Fruit fly (Drosophila melanogaster) whole organism, embryonic: Measurements from ENCODE around the gene CG32483.

Experiments used
- Ada2b ChIP-seq: fragments of 200-800 bp; sonication (Bioruptor generic); IDR thresholded peaks from 2 replicates; pipeline ENCODE4 v1.3.6; 2022; ENCODE audit warnings: missing biosample characterization, missing genetic modification characterization
- Atf3 ChIP-seq: fragments of 200-800 bp; sonication (Bioruptor generic); optimal IDR thresholded peaks from 3 replicates; lab custom pipeline; 2016; ENCODE audit warnings: missing biosample characterization, missing genetic modification characterization
- CG10366 ChIP-seq: fragments of 200-800 bp; sonication (Bioruptor generic); IDR thresholded peaks from 2 replicates; pipeline ENCODE4 v1.3.6; 2022; ENCODE audit warnings: missing biosample characterization, missing genetic modification characterization
- CG10431 ChIP-seq: fragments of 200-800 bp; sonication (Bioruptor generic); optimal IDR thresholded peaks from 3 replicates; lab custom pipeline; 2018; ENCODE audit warnings: missing biosample characterization, mild to moderate bottlenecking, missing genetic modification characterization
- CG10543 ChIP-seq: fragments of 200-800 bp; sonication (Bioruptor generic); optimal IDR thresholded peaks from 3 replicates; lab custom pipeline; 2017; ENCODE audit warnings: missing biosample characterization, mild to moderate bottlenecking, missing genetic modification characterization, moderate library complexity
- CG12299 ChIP-seq: fragments of 200-800 bp; sonication (Bioruptor generic); optimal IDR thresholded peaks from 2 replicates; lab custom pipeline; 2018; ENCODE audit warnings: missing biosample characterization, mild to moderate bottlenecking, missing genetic modification characterization
- CG12769 ChIP-seq: fragments of 200-800 bp; sonication (Bioruptor generic); optimal IDR thresholded peaks from 2 replicates; lab custom pipeline; 2019; ENCODE audit warnings: missing biosample characterization, mild to moderate bottlenecking, missing genetic modification characterization, moderate library complexity
- CG13287 ChIP-seq: fragments of 200-800 bp; sonication (Bioruptor generic); IDR thresholded peaks from 2 replicates; pipeline ENCODE4 v1.3.6; 2022; ENCODE audit warnings: missing biosample characterization, missing genetic modification characterization; ENCODE audit not compliant: partially characterized antibody
- CG13894 ChIP-seq: fragments of 200-800 bp; sonication (Bioruptor generic); optimal IDR thresholded peaks from 3 replicates; lab custom pipeline; 2018; ENCODE audit warnings: missing biosample characterization, mild to moderate bottlenecking, missing genetic modification characterization, moderate library complexity
- CG14441 ChIP-seq: fragments of 200-800 bp; sonication (Bioruptor generic); IDR thresholded peaks from 2 replicates; pipeline ENCODE4 v1.3.6; 2022; ENCODE audit warnings: missing biosample characterization, missing genetic modification characterization
- CG15073 ChIP-seq: fragments of 200-800 bp; sonication (Bioruptor generic); optimal IDR thresholded peaks from 2 replicates; lab custom pipeline; 2016; ENCODE audit warnings: missing biosample characterization, missing genetic modification characterization
- CG1529 ChIP-seq: fragments of 200-800 bp; sonication (Bioruptor generic); optimal IDR thresholded peaks from 3 replicates; lab custom pipeline; 2018; ENCODE audit warnings: missing biosample characterization, missing genetic modification characterization
- CG17612 ChIP-seq: fragments of 200-800 bp; sonication (Bioruptor generic); IDR thresholded peaks from 2 replicates; pipeline ENCODE4 v1.3.6; 2022; ENCODE audit warnings: missing biosample characterization, missing genetic modification characterization
- CG2116 ChIP-seq: fragments of 200-800 bp; sonication (Bioruptor generic); optimal IDR thresholded peaks from 3 replicates; lab custom pipeline; 2018; ENCODE audit warnings: missing biosample characterization, mild to moderate bottlenecking, missing genetic modification characterization
- CG2199 ChIP-seq: fragments of 200-800 bp; sonication (Bioruptor generic); IDR thresholded peaks from 3 replicates; pipeline ENCODE4 v1.3.6; 2022; ENCODE audit warnings: missing biosample characterization, missing genetic modification characterization
- CG32767 ChIP-seq: fragments of 200-800 bp; sonication (Bioruptor generic); IDR thresholded peaks from 2 replicates; pipeline ENCODE4 v1.3.6; 2022; ENCODE audit warnings: missing biosample characterization, missing genetic modification characterization
- CG33213 ChIP-seq: fragments of 200-800 bp; sonication (Bioruptor generic); optimal IDR thresholded peaks from 3 replicates; lab custom pipeline; 2016; ENCODE audit warnings: missing biosample characterization, missing genetic modification characterization
- CG6175 ChIP-seq: fragments of 200-800 bp; sonication (Bioruptor generic); IDR thresholded peaks from 3 replicates; pipeline ENCODE4 v1.3.6; 2022; ENCODE audit warnings: missing biosample characterization, missing genetic modification characterization
- CG6765 ChIP-seq: fragments of 200-800 bp; sonication (Bioruptor generic); optimal IDR thresholded peaks from 3 replicates; lab custom pipeline; 2017; ENCODE audit warnings: missing biosample characterization, mild to moderate bottlenecking, missing genetic modification characterization
- CG7271 ChIP-seq: fragments of 200-800 bp; sonication (Bioruptor generic); optimal IDR thresholded peaks from 2 replicates; lab custom pipeline; 2018; ENCODE audit warnings: missing biosample characterization, mild to moderate bottlenecking, missing genetic modification characterization, moderate library complexity
- CG7786 ChIP-seq: fragments of 200-800 bp; sonication (Bioruptor generic); optimal IDR thresholded peaks from 2 replicates; lab custom pipeline; 2016; ENCODE audit warnings: missing biosample characterization, missing genetic modification characterization
- CG8765 ChIP-seq: fragments of 200-800 bp; sonication (Bioruptor generic); IDR thresholded peaks from 2 replicates; pipeline ENCODE4 v1.3.6; 2022; ENCODE audit warnings: missing biosample characterization, missing genetic modification characterization
- ERR ChIP-seq: fragments of 200-800 bp; sonication (Bioruptor generic); optimal IDR thresholded peaks from 2 replicates; lab custom pipeline; 2016; ENCODE audit warnings: missing biosample characterization, missing genetic modification characterization
- GATAe ChIP-seq: fragments of 200-800 bp; sonication (Bioruptor generic); conservative IDR thresholded peaks from 2 replicates; pipeline ENCODE4 v1.3.6; 2022; ENCODE audit warnings: missing biosample characterization, missing genetic modification characterization
- HLH3B ChIP-seq: fragments of 200-800 bp; sonication (Bioruptor generic); IDR thresholded peaks from 2 replicates; pipeline ENCODE4 v1.3.6; 2022; ENCODE audit warnings: missing biosample characterization, missing genetic modification characterization
- Kr ChIP-seq: fragments of 200-800 bp; sonication (Bioruptor generic); optimal IDR thresholded peaks from 2 replicates; lab custom pipeline; 2017; ENCODE audit warnings: missing biosample characterization, mild to moderate bottlenecking, missing genetic modification characterization
- NC2α ChIP-seq: fragments of 200-800 bp; sonication (Bioruptor generic); optimal IDR thresholded peaks from 2 replicates; lab custom pipeline; 2016; ENCODE audit warnings: missing biosample characterization, missing genetic modification characterization
- Nf-YA ChIP-seq: fragments of 200-800 bp; sonication (Bioruptor generic); IDR thresholded peaks from 2 replicates; pipeline ENCODE4 v1.3.6; 2022; ENCODE audit warnings: missing biosample characterization, missing genetic modification characterization
- NfI ChIP-seq: fragments of 200-800 bp; sonication (Bioruptor generic); optimal IDR thresholded peaks from 3 replicates; lab custom pipeline; 2018; ENCODE audit warnings: missing biosample characterization, mild to moderate bottlenecking, missing genetic modification characterization, moderate library complexity
- Ptx1 ChIP-seq: fragments of 200-800 bp; sonication (Bioruptor generic); IDR thresholded peaks from 2 replicates; pipeline ENCODE4 v1.3.6; 2022; ENCODE audit warnings: missing biosample characterization, missing genetic modification characterization
- Ravus ChIP-seq: fragments of 200-800 bp; sonication (Bioruptor generic); IDR thresholded peaks from 2 replicates; pipeline ENCODE4 v1.3.6; 2022; ENCODE audit warnings: missing biosample characterization, missing genetic modification characterization
- Sry-δ ChIP-seq: fragments of 200-800 bp; sonication (Bioruptor generic); optimal IDR thresholded peaks from 2 replicates; lab custom pipeline; 2016; ENCODE audit warnings: missing biosample characterization, missing genetic modification characterization
- Stat92E ChIP-seq, 3 experiments: fragments of >200 bp in 2 of 3; fragments of 200-800 bp in 1 of 3; sonication (Bioruptor generic) in 1 of 3; optimal IDR thresholded peaks; 2 replicates each; lab custom pipeline; 2017 to 2019; ENCODE audit warnings: missing biosample characterization in 3 of 3, missing genetic modification characterization in 3 of 3, mild to moderate bottlenecking in 1 of 3, moderate library complexity in 1 of 3
- cg ChIP-seq: fragments of 200-800 bp; sonication (Bioruptor generic); optimal IDR thresholded peaks from 3 replicates; lab custom pipeline; 2019; ENCODE audit warnings: missing biosample characterization, mild to moderate bottlenecking, missing genetic modification characterization, moderate library complexity
- chif ChIP-seq, 2 experiments: fragments of 200-800 bp; sonication (Bioruptor generic); optimal IDR thresholded peaks; 3 replicates each; lab custom pipeline; 2016; ENCODE audit warnings: missing biosample characterization in 2 of 2, missing genetic modification characterization in 2 of 2
- chm ChIP-seq: fragments of 200-800 bp; sonication (Bioruptor generic); IDR thresholded peaks from 2 replicates; pipeline ENCODE4 v1.3.6; 2022; ENCODE audit warnings: missing biosample characterization, missing genetic modification characterization
- ci ChIP-seq: fragments of 200-800 bp; sonication (Bioruptor generic); IDR thresholded peaks from 3 replicates; pipeline ENCODE4 v1.3.6; 2022; ENCODE audit warnings: missing biosample characterization, missing genetic modification characterization
- crol ChIP-seq: fragments of 200-800 bp; sonication (Bioruptor generic); IDR thresholded peaks from 2 replicates; pipeline ENCODE4 v1.3.6; 2022; ENCODE audit warnings: missing biosample characterization, missing genetic modification characterization
- emc ChIP-seq: fragments of 200-800 bp; sonication (Bioruptor generic); optimal IDR thresholded peaks from 2 replicates; lab custom pipeline; 2016; ENCODE audit warnings: missing biosample characterization, missing genetic modification characterization
- kni ChIP-seq: fragments of 200-800 bp; sonication (Bioruptor generic); optimal IDR thresholded peaks from 3 replicates; lab custom pipeline; 2017; ENCODE audit warnings: mild to moderate bottlenecking, missing biosample characterization, missing genetic modification reagents, missing genetic modification characterization
- lbe ChIP-seq: fragments of 200-800 bp; sonication (Bioruptor generic); optimal IDR thresholded peaks from 2 replicates; lab custom pipeline; 2016; ENCODE audit warnings: missing biosample characterization, mild to moderate bottlenecking, missing genetic modification characterization
- org-1 ChIP-seq: fragments of 200-800 bp; sonication (Bioruptor generic); optimal IDR thresholded peaks from 2 replicates; lab custom pipeline; 2017; ENCODE audit warnings: missing biosample characterization, missing genetic modification characterization
- pros ChIP-seq: fragments of 200-800 bp; sonication (Bioruptor generic); optimal IDR thresholded peaks from 3 replicates; lab custom pipeline; 2019; ENCODE audit warnings: missing biosample characterization, mild to moderate bottlenecking, missing genetic modification characterization, moderate library complexity
- pzg ChIP-seq: fragments of 200-800 bp; sonication (Bioruptor generic); optimal IDR thresholded peaks from 3 replicates; lab custom pipeline; 2018; ENCODE audit warnings: missing biosample characterization, mild to moderate bottlenecking, missing genetic modification characterization, moderate library complexity
- sens ChIP-seq: fragments of 200-800 bp; sonication (Bioruptor generic); peaks from one replicate; lab custom pipeline; 2016; ENCODE audit warnings: missing biosample characterization, missing genetic modification characterization
- sr ChIP-seq: fragments of 200-800 bp; sonication (Bioruptor generic); IDR thresholded peaks from 3 replicates; pipeline ENCODE4 v1.3.6; 2022; ENCODE audit warnings: missing biosample characterization, missing genetic modification characterization
- twi ChIP-seq: fragments of 200-800 bp; optimal IDR thresholded peaks from 2 replicates; lab custom pipeline; 2019; ENCODE audit warnings: missing biosample characterization, mild to moderate bottlenecking, missing genetic modification characterization, moderate library complexity
- z ChIP-seq: fragments of 200-800 bp; sonication (Bioruptor generic); IDR thresholded peaks from 3 replicates; pipeline ENCODE4 v1.3.6; 2022; ENCODE audit warnings: missing biosample characterization, missing genetic modification characterization
- zfh2 ChIP-seq: fragments of 200-800 bp; sonication (Bioruptor generic); optimal IDR thresholded peaks from 2 replicates; lab custom pipeline; 2016; ENCODE audit warnings: missing biosample characterization, missing genetic modification characterization

The CG32483 gene

DNA sequence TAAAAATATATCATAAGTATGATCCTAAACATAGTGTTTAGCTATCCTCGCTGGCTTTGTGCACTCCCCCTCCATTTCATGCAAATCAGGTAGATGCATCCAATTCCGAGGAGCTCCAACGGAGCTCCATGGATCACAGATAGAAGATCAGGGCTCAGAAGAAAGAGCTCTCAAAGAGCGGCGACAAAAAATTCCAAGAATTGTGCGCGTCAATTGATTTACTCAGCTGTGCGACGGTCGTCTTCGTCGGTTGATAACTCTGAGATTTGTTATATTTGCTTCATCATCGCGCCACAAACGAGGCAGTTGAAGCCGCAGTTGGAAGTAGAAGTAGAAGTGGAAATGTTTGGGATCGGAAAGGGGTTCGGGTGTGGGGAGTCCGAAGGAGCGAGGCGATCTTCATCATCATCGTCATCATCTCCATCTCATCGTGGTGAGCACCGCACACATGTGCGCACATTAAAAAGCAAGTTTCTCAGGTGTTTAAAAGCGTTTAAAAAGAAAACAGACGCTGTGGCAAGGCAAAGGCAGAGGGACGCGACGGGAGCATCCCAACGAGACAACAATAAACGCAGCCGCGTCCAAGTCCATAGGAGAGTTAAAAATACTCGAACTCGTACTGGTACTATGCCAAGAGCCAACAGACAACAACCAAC is 43.4 kb upstream of the CG32483 start:
- no peak for TF ChIP-seq Ravus (GFP tag; lab: Robert Waterston, UW)
- no peak for TF ChIP-seq CG13287 (GFP tag; lab: Robert Waterston, UW)
- TF ChIP-seq kni (GFP tag; lab: Kevin White, UChicago), result peak; percentile 2
- peak; percentile 4 for TF ChIP-seq CG10543 (GFP tag; lab: Kevin White, UChicago)
- TF ChIP-seq chif (GFP tag; optimal IDR thresholded peaks at IDR 0.05; lab: Kevin White, UChicago), result no peak
- TF ChIP-seq Sry-δ, result no peak
- peak; percentile 41; the same call in 1 of the 2 replicates for TF ChIP-seq crol (GFP tag; lab: Robert Waterston, UW)
- TF ChIP-seq twi, result peak; percentile 32
- no peak for TF ChIP-seq Kr
- peak in 1 of 3 experiments; percentile 95 for TF ChIP-seq Stat92E (GFP tag; optimal IDR thresholded peaks at IDR 0.05; lab: Kevin White, UChicago)
- no peak for TF ChIP-seq CG6765 (GFP tag; lab: Kevin White, UChicago)
- TF ChIP-seq sr (GFP tag; lab: Robert Waterston, UW), result no peak
- TF ChIP-seq chm (GFP tag; lab: Robert Waterston, UW), result 0 out of 2 replicates have a peak, but pooled peaks have one; percentile 18
- no peak for TF ChIP-seq CG33213 (GFP tag; lab: Kevin White, UChicago)
- 0 out of 3 replicates have a peak, but pooled peaks have one; percentile 54 for TF ChIP-seq CG6175 (GFP tag; lab: Robert Waterston, UW)
- TF ChIP-seq GATAe (GFP tag; lab: Robert Waterston, UW), result no peak
- no peak for TF ChIP-seq HLH3B (GFP tag; lab: Robert Waterston, UW)
- TF ChIP-seq sens (GFP tag; lab: Kevin White, UChicago), result peak; percentile 46
- no peak for TF ChIP-seq Atf3 (GFP tag; lab: Kevin White, UChicago)
- no peak for TF ChIP-seq CG12299 (tag; lab: Kevin White, UChicago)
- peak; percentile 52 for TF ChIP-seq CG12769 (tag; lab: Kevin White, UChicago)
- TF ChIP-seq CG2199 (GFP tag; lab: Robert Waterston, UW), result 0 out of 3 replicates have a peak, but pooled peaks have one; percentile 53
- TF ChIP-seq pros (GFP tag; lab: Kevin White, UChicago), result peak; percentile 36
- peak; percentile 12 for TF ChIP-seq CG13894

DNA sequence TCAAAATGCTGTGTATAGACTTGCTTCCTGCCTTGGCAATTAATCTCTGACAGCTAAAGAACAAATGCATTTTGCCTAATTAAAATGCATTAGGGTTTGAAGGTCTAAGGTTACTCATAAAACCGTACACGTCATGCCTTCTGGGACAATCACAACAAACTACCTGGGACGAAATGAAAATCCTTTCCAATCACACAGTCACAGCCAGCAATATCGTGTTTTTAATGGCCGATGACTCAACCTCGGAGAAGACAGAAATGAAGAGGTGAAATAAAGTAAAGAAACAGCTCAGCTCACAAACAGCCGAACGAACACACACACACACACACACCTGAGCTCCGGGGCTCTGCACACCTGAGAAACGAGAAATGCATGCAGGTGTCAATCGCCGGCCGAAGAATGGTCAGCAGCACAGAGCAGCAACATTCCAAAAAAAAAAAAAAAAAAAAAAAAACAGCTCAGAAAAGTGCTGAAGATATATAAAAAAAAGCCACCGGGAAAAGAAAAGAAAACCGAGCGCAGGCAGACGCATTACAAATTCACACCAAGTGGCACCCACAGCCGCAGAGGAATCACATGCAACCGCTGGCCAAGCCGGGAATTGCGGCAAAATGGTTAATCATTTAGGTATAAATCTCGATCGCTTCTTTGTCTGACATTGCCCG is 42.5 kb upstream of the CG32483 start:
- TF ChIP-seq CG2116 (GFP tag; lab: Kevin White, UChicago) (no peak), chm (GFP tag; lab: Robert Waterston, UW) (0 out of 2 replicates have a peak, but pooled peaks have one; percentile 37), CG10366 (GFP tag; lab: Robert Waterston, UW) (no peak), CG7786 (GFP tag; lab: Kevin White, UChicago) (no peak), Nf-YA (GFP tag; lab: Robert Waterston, UW) (no peak), emc (no peak), cg (GFP tag; lab: Kevin White, UChicago) (peak; percentile 27), CG1529 (GFP tag; lab: Kevin White, UChicago) (no peak), Ptx1 (GFP tag; lab: Robert Waterston, UW) (no peak), NC2α (GFP tag; lab: Kevin White, UChicago) (no peak), z (GFP tag; lab: Robert Waterston, UW) (peak; percentile 65; the same call in 1 of the 3 replicates), CG17612 (no peak), pzg (GFP tag; lab: Kevin White, UChicago) (no peak), Ada2b (GFP tag; lab: Robert Waterston, UW) (no peak), zfh2 (no peak), ERR (GFP tag; lab: Kevin White, UChicago) (no peak), CG14441 (GFP tag; lab: Robert Waterston, UW) (no peak), org-1 (no peak), CG7271 (tag; lab: Kevin White, UChicago) (no peak), lbe (GFP tag; lab: Kevin White, UChicago) (no peak), CG10431 (GFP tag; lab: Kevin White, UChicago) (no peak), NfI (GFP tag; lab: Kevin White, UChicago) (no peak), CG32767 (no peak), ci (peak; percentile 48; the same call in 1 of the 3 replicates), CG8765 (GFP tag; lab: Robert Waterston, UW) (no peak), CG15073 (GFP tag; lab: Kevin White, UChicago) (no peak)
